Worm (Caenorhabditis elegans): ENCODE results near the gene Y65A5A.2.
A peak's percentile ranks its signal among the peaks of the same experiment; 100 is the strongest.

Gene Y65A5A.2

ce11 chrIV:16381933-16382591 is 29.8 kb upstream of the Y65A5A.2 start, which contains the start of gene Y7A9D.1 (continued):
- TF ChIP-seq unc-62 (GFP tag; optimal IDR thresholded peaks at IDR 0.05) (no peak), jun-1 (tag; optimal IDR thresholded peaks at IDR 0.05) (no peak), sup-37 (GFP tag; optimal IDR thresholded peaks at IDR 0.05) (no peak), pax-3 (tag; optimal IDR thresholded peaks at IDR 0.05) (peak; percentile 5), tlp-1 (tag; optimal IDR thresholded peaks at IDR 0.05) (no peak), sox-4 (tag; optimal IDR thresholded peaks at IDR 0.05) (no peak), ama-1 (optimal IDR thresholded peaks at IDR 0.05) (no peak), ces-1 (GFP tag; optimal IDR thresholded peaks at IDR 0.05) (no peak), mep-1 (tag; optimal IDR thresholded peaks at IDR 0.05) (peak; percentile 30), vab-15 (tag; optimal IDR thresholded peaks at IDR 0.05) (no peak)

- TF ChIP-seq snpc-4 (tag; optimal IDR thresholded peaks at IDR 0.05) = peak; percentile 8
- TF ChIP-seq efl-1 (optimal IDR thresholded peaks at IDR 0.05) = no peak
- no peak for TF ChIP-seq efl-1 (GFP tag; optimal IDR thresholded peaks at IDR 0.05 in 1 of 2)
- no peak for TF ChIP-seq lir-3 (tag; optimal IDR thresholded peaks at IDR 0.05; ENCODE audit: poor library complexity)
Observed at ce11 chrIV:16384665-16385064, 27.2 kb upstream of the Y65A5A.2 start.

- TF ChIP-seq elt-3 (tag; optimal IDR thresholded peaks at IDR 0.05) (no peak), nhr-90 (tag; optimal IDR thresholded peaks at IDR 0.05; ENCODE audit: poor library complexity) (peak; percentile 44), xbp-1 (tag; optimal IDR thresholded peaks at IDR 0.05) (peak; percentile 8), hlh-17 (GFP tag; optimal IDR thresholded peaks at IDR 0.05; ENCODE audit: borderline replicate concordance) (no peak), ceh-63 (GFP tag; optimal IDR thresholded peaks at IDR 0.05) (peak; percentile 35), lir-3 (tag; optimal IDR thresholded peaks at IDR 0.05; ENCODE audit: poor library complexity) (no peak), ama-1 (optimal IDR thresholded peaks at IDR 0.05) (no peak), elt-2 (tag; optimal IDR thresholded peaks at IDR 0.05) (peak; percentile 9), zag-1 (tag; optimal IDR thresholded peaks at IDR 0.05) (no peak), aly-2 (tag; optimal IDR thresholded peaks at IDR 0.05) (no peak), jun-1 (tag; optimal IDR thresholded peaks at IDR 0.05) (no peak), hpl-2 (GFP tag; optimal IDR thresholded peaks at IDR 0.05) (no peak), rnt-1 (tag; optimal IDR thresholded peaks at IDR 0.05) (peak; percentile 65), unc-86 (tag; optimal IDR thresholded peaks at IDR 0.05) (peak; percentile 11), nhr-28 (tag; optimal IDR thresholded peaks at IDR 0.05) (no peak), snu-23 (GFP tag; optimal IDR thresholded peaks at IDR 0.05) (peak; percentile 66), irx-1 (tag; optimal IDR thresholded peaks at IDR 0.05) (peak; percentile 40), nhr-20 (tag; optimal IDR thresholded peaks at IDR 0.05) (peak; percentile 28), unc-130 (tag; optimal IDR thresholded peaks at IDR 0.05) (peak; percentile 59), ztf-11 (tag; optimal IDR thresholded peaks at IDR 0.05) (peak in 1 of 2 experiments; percentile 16), C16A3.4 (tag; optimal IDR thresholded peaks at IDR 0.05) (peak; percentile 49), hlh-4 (tag; optimal IDR thresholded peaks at IDR 0.05) (no peak), ces-1 (GFP tag; optimal IDR thresholded peaks at IDR 0.05) (no peak), fkh-4 (tag; optimal IDR thresholded peaks at IDR 0.05; ENCODE audit: borderline replicate concordance) (peak; percentile 70), ceh-82 (tag; optimal IDR thresholded peaks at IDR 0.05) (peak in 2 of 3 experiments; percentile 19 to 43), swsn-7 (tag; optimal IDR thresholded peaks at IDR 0.05) (peak; percentile 55), pax-3 (tag; optimal IDR thresholded peaks at IDR 0.05) (no peak), fkh-10 (GFP tag; optimal IDR thresholded peaks at IDR 0.05) (no peak), F16B12.6 (tag; optimal IDR thresholded peaks at IDR 0.05) (no peak), efl-1 (optimal IDR thresholded peaks at IDR 0.05) (peak; percentile 7 to 43), efl-1 (GFP tag; optimal IDR thresholded peaks at IDR 0.05 in 1 of 2) (peak; percentile 23 to 93), tbx-2 (tag; optimal IDR thresholded peaks at IDR 0.05) (peak; percentile 25), ceh-90 (tag; optimal IDR thresholded peaks at IDR 0.05) (no peak), nhr-47 (tag; optimal IDR thresholded peaks at IDR 0.05) (peak; percentile 63), lin-15B (tag; optimal IDR thresholded peaks at IDR 0.05) (no peak), unc-98 (GFP tag; IDR thresholded peaks at IDR 0.05) (no peak), mep-1 (tag; optimal IDR thresholded peaks at IDR 0.05) (peak; percentile 17), vab-15 (tag; optimal IDR thresholded peaks at IDR 0.05) (no peak), nhr-71 (tag; optimal IDR thresholded peaks at IDR 0.05) (peak; percentile 51), nhr-85 (tag) (peak; percentile 76), tlp-1 (tag; optimal IDR thresholded peaks at IDR 0.05) (no peak), blmp-1 (tag; optimal IDR thresholded peaks at IDR 0.05) (no peak), zip-4 (GFP tag; optimal IDR thresholded peaks at IDR 0.05) (no peak)
Observed at ce11 chrIV:16388136-16388635, 23.6 kb upstream of the Y65A5A.2 start.

Measured in whole organism, L1 larva.